Fruit fly (Drosophila melanogaster) whole organism, embryonic: ENCODE measurements around the gene Idh3g.

ENCODE experiments used
- Atf-2 ChIP-seq: fragments of 200-800 bp; sonication (Bioruptor generic); optimal IDR thresholded peaks from 2 replicates; lab custom pipeline; 2016; ENCODE audit warnings: missing biosample characterization, missing genetic modification characterization
- CG11723 ChIP-seq: fragments of 200-800 bp; sonication (Bioruptor generic); optimal IDR thresholded peaks from 2 replicates; lab custom pipeline; 2017; ENCODE audit warnings: missing biosample characterization, mild to moderate bottlenecking, missing genetic modification characterization
- CG12071 ChIP-seq: fragments of 200-800 bp; sonication (Bioruptor generic); optimal IDR thresholded peaks from 3 replicates; lab custom pipeline; 2018; ENCODE audit warnings: missing biosample characterization, mild to moderate bottlenecking, missing genetic modification characterization
- CG12104 ChIP-seq: fragments of 200-800 bp; sonication (Bioruptor generic); optimal IDR thresholded peaks from 3 replicates; lab custom pipeline; 2016; ENCODE audit warnings: missing biosample characterization, missing genetic modification characterization
- CG12299 ChIP-seq: fragments of 200-800 bp; sonication (Bioruptor generic); optimal IDR thresholded peaks from 2 replicates; lab custom pipeline; 2018; ENCODE audit warnings: missing biosample characterization, mild to moderate bottlenecking, missing genetic modification characterization
- CG12659 ChIP-seq: fragments of 200-800 bp; sonication (Bioruptor generic); optimal IDR thresholded peaks from 3 replicates; lab custom pipeline; 2017; ENCODE audit warnings: mild to moderate bottlenecking, missing biosample characterization, missing genetic modification reagents, missing genetic modification characterization
- CG13287 ChIP-seq: fragments of 200-800 bp; sonication (Bioruptor generic); IDR thresholded peaks from 2 replicates; pipeline ENCODE4 v1.3.6; 2022; ENCODE audit warnings: missing biosample characterization, missing genetic modification characterization; ENCODE audit not compliant: partially characterized antibody
- CG15696 ChIP-seq: fragments of 200-800 bp; sonication (Bioruptor generic); optimal IDR thresholded peaks from 2 replicates; lab custom pipeline; 2019; ENCODE audit warnings: missing biosample characterization, mild to moderate bottlenecking, missing genetic modification characterization, moderate library complexity
- CG1647 ChIP-seq: fragments of 200-800 bp; sonication (Bioruptor generic); optimal IDR thresholded peaks from 3 replicates; lab custom pipeline; 2016; ENCODE audit warnings: missing biosample characterization, missing genetic modification characterization
- CG18011 ChIP-seq: fragments of 200-800 bp; sonication (Bioruptor generic); optimal IDR thresholded peaks from 2 replicates; lab custom pipeline; 2017; ENCODE audit warnings: missing biosample characterization, missing genetic modification characterization, mild to moderate bottlenecking, moderate library complexity, missing genotype
- CG2129 ChIP-seq: fragments of 200-800 bp; sonication (Bioruptor generic); IDR thresholded peaks from 2 replicates; pipeline ENCODE4 v1.3.6; 2022; ENCODE audit warnings: missing biosample characterization, missing genetic modification characterization; ENCODE audit not compliant: partially characterized antibody
- CG2199 ChIP-seq: fragments of 200-800 bp; sonication (Bioruptor generic); IDR thresholded peaks from 3 replicates; pipeline ENCODE4 v1.3.6; 2022; ENCODE audit warnings: missing biosample characterization, missing genetic modification characterization
- CG2875 ChIP-seq: fragments of 200-800 bp; sonication (Bioruptor generic); optimal IDR thresholded peaks from 2 replicates; lab custom pipeline; 2017; ENCODE audit warnings: missing biosample characterization, mild to moderate bottlenecking, missing genetic modification characterization, missing genetic modification reagents
- CG33557 ChIP-seq: fragments of 200-800 bp; sonication (Bioruptor generic); optimal IDR thresholded peaks from 2 replicates; lab custom pipeline; 2019; ENCODE audit warnings: missing biosample characterization, mild to moderate bottlenecking, missing genetic modification characterization, moderate library complexity
- CG3407 ChIP-seq: fragments of 200-800 bp; sonication (Bioruptor generic); optimal IDR thresholded peaks from 2 replicates; lab custom pipeline; 2018; ENCODE audit warnings: missing biosample characterization, mild to moderate bottlenecking, missing genetic modification characterization
- CG4617 ChIP-seq: fragments of 200-800 bp; sonication (Bioruptor generic); optimal IDR thresholded peaks from 3 replicates; lab custom pipeline; 2016; ENCODE audit warnings: missing biosample characterization, missing genetic modification characterization, borderline replicate concordance
- CG8089 ChIP-seq: fragments of 200-800 bp; sonication (Bioruptor generic); optimal IDR thresholded peaks from 3 replicates; lab custom pipeline; 2016; ENCODE audit warnings: missing biosample characterization, missing genetic modification characterization
- CG8765 ChIP-seq: fragments of 200-800 bp; sonication (Bioruptor generic); IDR thresholded peaks from 2 replicates; pipeline ENCODE4 v1.3.6; 2022; ENCODE audit warnings: missing biosample characterization, missing genetic modification characterization
- CG9609 ChIP-seq: fragments of 200-800 bp; sonication (Bioruptor generic); optimal IDR thresholded peaks from 3 replicates; lab custom pipeline; 2016; ENCODE audit warnings: missing biosample characterization, missing genetic modification characterization
- CoRest ChIP-seq: fragments of 200-800 bp; sonication (Bioruptor generic); optimal IDR thresholded peaks from 3 replicates; lab custom pipeline; 2018; ENCODE audit warnings: missing biosample characterization, mild to moderate bottlenecking, missing genetic modification characterization, moderate library complexity
- Dek ChIP-seq: fragments of 200-800 bp; sonication (Bioruptor generic); optimal IDR thresholded peaks from 3 replicates; lab custom pipeline; 2019; ENCODE audit warnings: missing biosample characterization, mild to moderate bottlenecking, missing genetic modification characterization, moderate library complexity
- Dip3 ChIP-seq: fragments of 200-800 bp; sonication (Bioruptor generic); optimal IDR thresholded peaks from 3 replicates; lab custom pipeline; 2016; ENCODE audit warnings: missing biosample characterization, missing genetic modification characterization
- Doc2 ChIP-seq: fragments of 200-800 bp; sonication (Bioruptor generic); IDR thresholded peaks from 2 replicates; pipeline ENCODE4 v1.3.6; 2022; ENCODE audit warnings: missing biosample characterization, missing genetic modification characterization
- Gug ChIP-seq: fragments of 200-800 bp; sonication (Bioruptor generic); IDR thresholded peaks from 4 replicates; pipeline ENCODE4 v1.3.6; 2022; ENCODE audit warnings: missing biosample characterization, missing genetic modification characterization
- H2.0 ChIP-seq: fragments of 200-800 bp; sonication (Bioruptor generic); IDR thresholded peaks from 2 replicates; pipeline ENCODE4 v1.3.6; 2022; ENCODE audit warnings: missing biosample characterization, missing genetic modification characterization
- Hr78 ChIP-seq, 2 experiments: fragments of 200-800 bp in 1 of 2; fragments of >200 bp in 1 of 2; sonication (Bioruptor generic) in 1 of 2; optimal IDR thresholded peaks; 2 replicates each; lab custom pipeline; 2017 to 2019; ENCODE audit warnings: missing biosample characterization in 2 of 2, missing genetic modification characterization in 2 of 2, mild to moderate bottlenecking in 1 of 2, moderate library complexity in 1 of 2
- Sox102F ChIP-seq: fragments of 200-800 bp; sonication (Bioruptor generic); optimal IDR thresholded peaks from 2 replicates; lab custom pipeline; 2018; ENCODE audit warnings: missing biosample characterization, mild to moderate bottlenecking, missing genetic modification characterization, moderate library complexity
- Stat92E ChIP-seq, 3 experiments: fragments of >200 bp in 2 of 3; fragments of 200-800 bp in 1 of 3; sonication (Bioruptor generic) in 1 of 3; optimal IDR thresholded peaks; 2 replicates each; lab custom pipeline; 2017 to 2019; ENCODE audit warnings: missing biosample characterization in 3 of 3, missing genetic modification characterization in 3 of 3, mild to moderate bottlenecking in 1 of 3, moderate library complexity in 1 of 3
- Xbp1 ChIP-seq: fragments of 200-800 bp; sonication (Bioruptor generic); optimal IDR thresholded peaks from 3 replicates; lab custom pipeline; 2016; ENCODE audit warnings: missing biosample characterization, mild to moderate bottlenecking, missing genetic modification characterization
- Xrp1 ChIP-seq: fragments of 200-800 bp; sonication (Bioruptor generic); IDR thresholded peaks from 2 replicates; pipeline ENCODE4 v1.3.6; 2022; ENCODE audit warnings: missing biosample characterization, missing genetic modification characterization
- ap ChIP-seq: fragments of 200-800 bp; sonication (Bioruptor generic); IDR thresholded peaks from 2 replicates; pipeline ENCODE4 v1.3.6; 2022; ENCODE audit warnings: missing biosample characterization, missing genetic modification characterization
- chm ChIP-seq: fragments of 200-800 bp; sonication (Bioruptor generic); IDR thresholded peaks from 2 replicates; pipeline ENCODE4 v1.3.6; 2022; ENCODE audit warnings: missing biosample characterization, missing genetic modification characterization
- disco-r ChIP-seq: fragments of 200-800 bp; sonication (Bioruptor generic); optimal IDR thresholded peaks from 2 replicates; lab custom pipeline; 2016; ENCODE audit warnings: missing biosample characterization, missing genetic modification characterization
- esg ChIP-seq: fragments of 200-800 bp; sonication (Bioruptor generic); conservative IDR thresholded peaks from 2 replicates; pipeline ENCODE4 v1.3.6; 2022; ENCODE audit warnings: missing biosample characterization, missing genetic modification characterization
- eve ChIP-seq, 2 experiments: fragments of >200 bp; optimal IDR thresholded peaks; 2 replicates each; lab custom pipeline; 2017; ENCODE audit warnings: missing biosample characterization in 2 of 2, missing genetic modification characterization in 2 of 2
- exex ChIP-seq: fragments of 200-800 bp; sonication (Bioruptor generic); optimal IDR thresholded peaks from 4 replicates; lab custom pipeline; 2018; ENCODE audit warnings: missing biosample characterization, mild to moderate bottlenecking, missing genetic modification characterization, moderate library complexity
- eyg ChIP-seq: fragments of 200-800 bp; sonication (Bioruptor generic); optimal IDR thresholded peaks from 3 replicates; lab custom pipeline; 2016; ENCODE audit warnings: missing biosample characterization, missing genetic modification characterization
- ftz-f1 ChIP-seq: fragments of 200-800 bp; sonication (Bioruptor generic); optimal IDR thresholded peaks from 2 replicates; lab custom pipeline; 2016; ENCODE audit warnings: missing biosample characterization, missing genetic modification characterization
- gro ChIP-seq: fragments of 200-800 bp; sonication (Bioruptor generic); optimal IDR thresholded peaks from 2 replicates; lab custom pipeline; 2016; ENCODE audit warnings: missing biosample characterization, missing genetic modification characterization
- her ChIP-seq: fragments of 200-800 bp; sonication (Bioruptor generic); optimal IDR thresholded peaks from 2 replicates; lab custom pipeline; 2016; ENCODE audit warnings: missing biosample characterization, missing genetic modification characterization
- kay ChIP-seq: fragments of 200-800 bp; sonication (Bioruptor generic); optimal IDR thresholded peaks from 2 replicates; lab custom pipeline; 2016; ENCODE audit warnings: missing biosample characterization, missing genetic modification characterization
- lilli ChIP-seq: fragments of 200-800 bp; sonication (Bioruptor generic); optimal IDR thresholded peaks from 3 replicates; lab custom pipeline; 2016; ENCODE audit warnings: missing biosample characterization, missing genetic modification characterization
- sna ChIP-seq: fragments of 200-800 bp; sonication (Bioruptor generic); IDR thresholded peaks from 2 replicates; pipeline ENCODE4 v1.3.6; 2022; ENCODE audit warnings: missing biosample characterization, missing genetic modification characterization; ENCODE audit not compliant: partially characterized antibody
- tio ChIP-seq: fragments of 200-800 bp; sonication (Bioruptor generic); optimal IDR thresholded peaks from 2 replicates; lab custom pipeline; 2017; ENCODE audit warnings: missing biosample characterization, missing genetic modification characterization, inconsistent platforms
- unpg ChIP-seq: fragments of 200-800 bp; sonication (Bioruptor generic); optimal IDR thresholded peaks from 3 replicates; lab custom pipeline; 2018; ENCODE audit warnings: missing biosample characterization, mild to moderate bottlenecking, missing genetic modification characterization, moderate library complexity
- vvl ChIP-seq: fragments of 200-800 bp; sonication (Bioruptor generic); IDR thresholded peaks from 2 replicates; pipeline ENCODE4 v1.3.6; 2022; ENCODE audit warnings: missing biosample characterization, missing genetic modification characterization
- wek ChIP-seq: fragments of 200-800 bp; sonication (Bioruptor generic); optimal IDR thresholded peaks from 3 replicates; lab custom pipeline; 2018; ENCODE audit warnings: missing biosample characterization, mild to moderate bottlenecking, missing genetic modification characterization, moderate library complexity
- z ChIP-seq: fragments of 200-800 bp; sonication (Bioruptor generic); IDR thresholded peaks from 3 replicates; pipeline ENCODE4 v1.3.6; 2022; ENCODE audit warnings: missing biosample characterization, missing genetic modification characterization
- zen ChIP-seq: fragments of 200-800 bp; sonication (Bioruptor generic); optimal IDR thresholded peaks from 3 replicates; lab custom pipeline; 2018; ENCODE audit warnings: missing biosample characterization, mild to moderate bottlenecking, missing genetic modification characterization, moderate library complexity
- zen2 ChIP-seq: fragments of 200-800 bp; sonication (Bioruptor generic); IDR thresholded peaks from 3 replicates; pipeline ENCODE4 v1.3.6; 2022; ENCODE audit warnings: missing biosample characterization, missing genetic modification characterization; ENCODE audit not compliant: partially characterized antibody

Idh3g gene

dm6 chr3R:25684859-25685258 lies 4.2 kb downstream of the Idh3g start, which contains the start of gene RpL27 (continued):
- TF ChIP-seq CG2199 (GFP tag; lab: Robert Waterston, UW) (0 out of 3 replicates have a peak, but pooled peaks have one; percentile 8), Stat92E (GFP tag; optimal IDR thresholded peaks at IDR 0.05; lab: Kevin White, UChicago) (peak in 1 of 3 experiments; percentile 67), CG12659 (GFP tag; lab: Kevin White, UChicago) (peak; percentile 90), zen2 (GFP tag; lab: Robert Waterston, UW) (no peak), Sox102F (GFP tag; lab: Kevin White, UChicago) (no peak), CG2129 (no peak), CG12104 (GFP tag; lab: Kevin White, UChicago) (peak; percentile 81), ftz-f1 (GFP tag; lab: Kevin White, UChicago) (peak; percentile 48), CG12299 (peak; percentile 84), chm (GFP tag; lab: Robert Waterston, UW) (peak; percentile 75), disco-r (GFP tag; lab: Kevin White, UChicago) (peak; percentile 63), Atf-2 (GFP tag; lab: Kevin White, UChicago) (peak; percentile 21), CG3407 (GFP tag; lab: Kevin White, UChicago) (peak; percentile 74), vvl (GFP tag; lab: Robert Waterston, UW) (peak; percentile 85), unpg (GFP tag; lab: Kevin White, UChicago) (peak; percentile 76), Xrp1 (GFP tag; lab: Robert Waterston, UW) (peak; percentile 48; the same call in 1 of the 2 replicates), CG8089 (GFP tag; lab: Kevin White, UChicago) (peak; percentile 67), exex (tag; lab: Kevin White, UChicago) (peak; percentile 56), CG33557 (GFP tag; lab: Kevin White, UChicago) (peak; percentile 71), lilli (GFP tag; lab: Kevin White, UChicago) (peak; percentile 70), CG12071 (GFP tag; lab: Kevin White, UChicago) (peak; percentile 80), Hr78 (GFP tag; optimal IDR thresholded peaks at IDR 0.05; lab: Kevin White, UChicago) (no peak), esg (GFP tag; lab: Robert Waterston, UW) (no peak), zen (tag; lab: Kevin White, UChicago) (peak; percentile 72), kay (GFP tag; lab: Kevin White, UChicago) (no peak), Xbp1 (GFP tag; lab: Kevin White, UChicago) (peak; percentile 74), CG2875 (GFP tag; lab: Kevin White, UChicago) (peak; percentile 78), CG1647 (GFP tag; lab: Kevin White, UChicago) (peak; percentile 62), Dek (tag; lab: Kevin White, UChicago) (peak; percentile 68), gro (GFP tag; lab: Kevin White, UChicago) (peak; percentile 89), wek (peak; percentile 81), Doc2 (GFP tag; lab: Robert Waterston, UW) (no peak), CG4617 (peak; percentile 67), CG9609 (GFP tag; lab: Kevin White, UChicago) (peak; percentile 58), sna (GFP tag; lab: Robert Waterston, UW) (peak; percentile 16; the same call in 1 of the 2 replicates), Dip3 (GFP tag; lab: Kevin White, UChicago) (peak; percentile 66), Gug (GFP tag; lab: Robert Waterston, UW) (no peak), ap (GFP tag; lab: Robert Waterston, UW) (no peak; the same call in 1 of the 2 replicates), z (GFP tag; lab: Robert Waterston, UW) (no peak), CG11723 (GFP tag; lab: Kevin White, UChicago) (peak; percentile 80), her (GFP tag; lab: Kevin White, UChicago) (peak; percentile 81), CG13287 (GFP tag; lab: Robert Waterston, UW) (peak; percentile 83), CG18011 (GFP tag; lab: Kevin White, UChicago) (peak; percentile 73), H2.0 (GFP tag; lab: Robert Waterston, UW) (peak; percentile 76), tio (GFP tag; lab: Kevin White, UChicago) (peak; percentile 33), CoRest (tag; lab: Kevin White, UChicago) (peak; percentile 68), eyg (GFP tag; lab: Kevin White, UChicago) (peak; percentile 71), CG8765 (GFP tag; lab: Robert Waterston, UW) (no peak), CG15696 (peak; percentile 46), eve (GFP tag; optimal IDR thresholded peaks at IDR 0.05; lab: Kevin White, UChicago) (no peak)
